Fruit fly (Drosophila melanogaster) whole organism, embryonic: Measurements from ENCODE around the gene CG31131.

Source experiments
- Antp ChIP-seq: fragments of 200-800 bp; sonication (Bioruptor generic); optimal IDR thresholded peaks from 3 replicates; lab custom pipeline; 2016; ENCODE audit warnings: missing biosample characterization, missing genetic modification characterization
- Asciz ChIP-seq: fragments of 200-800 bp; sonication (Bioruptor generic); optimal IDR thresholded peaks from 2 replicates; lab custom pipeline; 2017; ENCODE audit warnings: missing biosample characterization, mild to moderate bottlenecking, missing genetic modification characterization, missing genetic modification reagents
- Atf-2 ChIP-seq: fragments of 200-800 bp; sonication (Bioruptor generic); optimal IDR thresholded peaks from 2 replicates; lab custom pipeline; 2016; ENCODE audit warnings: missing biosample characterization, missing genetic modification characterization
- Atf6 ChIP-seq: fragments of 200-800 bp; sonication (Bioruptor generic); IDR thresholded peaks from 2 replicates; pipeline ENCODE4 v1.3.6; 2022; ENCODE audit warnings: missing biosample characterization, missing genetic modification characterization
- Bteb2 ChIP-seq: fragments of 200-800 bp; sonication (Bioruptor generic); optimal IDR thresholded peaks from 2 replicates; lab custom pipeline; 2016; ENCODE audit warnings: missing biosample characterization, missing genetic modification characterization
- CG11085 ChIP-seq: fragments of 200-800 bp; sonication (Bioruptor generic); IDR thresholded peaks from 2 replicates; pipeline ENCODE4 v1.3.6; 2022; ENCODE audit warnings: missing biosample characterization, missing genetic modification characterization
- CG11504 ChIP-seq: fragments of 200-800 bp; sonication (Bioruptor generic); optimal IDR thresholded peaks from 3 replicates; lab custom pipeline; 2019; ENCODE audit warnings: missing biosample characterization, mild to moderate bottlenecking, missing genetic modification characterization, moderate library complexity
- CG12071 ChIP-seq: fragments of 200-800 bp; sonication (Bioruptor generic); optimal IDR thresholded peaks from 3 replicates; lab custom pipeline; 2018; ENCODE audit warnings: missing biosample characterization, mild to moderate bottlenecking, missing genetic modification characterization
- CG12104 ChIP-seq: fragments of 200-800 bp; sonication (Bioruptor generic); optimal IDR thresholded peaks from 3 replicates; lab custom pipeline; 2016; ENCODE audit warnings: missing biosample characterization, missing genetic modification characterization
- CG14014 ChIP-seq: fragments of 200-800 bp; sonication (Bioruptor generic); IDR thresholded peaks from 2 replicates; pipeline ENCODE4 v1.3.6; 2022; ENCODE audit warnings: missing biosample characterization, missing genetic modification characterization
- CG14441 ChIP-seq: fragments of 200-800 bp; sonication (Bioruptor generic); IDR thresholded peaks from 2 replicates; pipeline ENCODE4 v1.3.6; 2022; ENCODE audit warnings: missing biosample characterization, missing genetic modification characterization
- CG15601 ChIP-seq: fragments of 200-800 bp; sonication (Bioruptor generic); optimal IDR thresholded peaks from 3 replicates; lab custom pipeline; 2019; ENCODE audit warnings: missing biosample characterization, mild to moderate bottlenecking, missing genetic modification characterization, moderate library complexity
- CG16779 ChIP-seq: fragments of 200-800 bp; sonication (Bioruptor generic); IDR thresholded peaks from 2 replicates; pipeline ENCODE4 v1.3.6; 2022; ENCODE audit warnings: missing biosample characterization, missing genetic modification characterization
- CG17385 ChIP-seq: fragments of 200-800 bp; sonication (Bioruptor generic); optimal IDR thresholded peaks from 3 replicates; lab custom pipeline; 2018; ENCODE audit warnings: missing biosample characterization, mild to moderate bottlenecking, missing genetic modification characterization
- CG18476 ChIP-seq: fragments of 200-800 bp; sonication (Bioruptor generic); optimal IDR thresholded peaks from 2 replicates; lab custom pipeline; 2016; ENCODE audit warnings: missing biosample characterization, mild to moderate bottlenecking, missing genetic modification characterization
- CG3163 ChIP-seq: fragments of 200-800 bp; sonication (Bioruptor generic); optimal IDR thresholded peaks from 3 replicates; lab custom pipeline; 2016; ENCODE audit warnings: missing biosample characterization, missing genetic modification characterization
- CG3838 ChIP-seq: fragments of 200-800 bp; sonication (Bioruptor generic); optimal IDR thresholded peaks from 3 replicates; lab custom pipeline; 2016; ENCODE audit warnings: missing biosample characterization, missing genetic modification characterization
- CG3847 ChIP-seq: fragments of 200-800 bp; sonication (Bioruptor generic); IDR thresholded peaks from 2 replicates; pipeline ENCODE4 v1.3.6; 2022; ENCODE audit warnings: missing biosample characterization, missing genetic modification characterization
- CG5180 ChIP-seq: fragments of 200-800 bp; sonication (Bioruptor generic); optimal IDR thresholded peaks from 3 replicates; lab custom pipeline; 2017; ENCODE audit warnings: missing biosample characterization, missing genetic modification characterization, mild to moderate bottlenecking, moderate library complexity, missing genetic modification reagents
- CG6254 ChIP-seq: fragments of 200-800 bp; sonication (Bioruptor generic); optimal IDR thresholded peaks from 3 replicates; lab custom pipeline; 2017; ENCODE audit warnings: mild to moderate bottlenecking, missing biosample characterization, missing genetic modification reagents, missing genetic modification characterization
- CG8478 ChIP-seq: fragments of >200 bp; optimal IDR thresholded peaks from 2 replicates; lab custom pipeline; 2018
- CTCF ChIP-seq: fragments of 200-800 bp; sonication (Bioruptor generic); optimal IDR thresholded peaks from 2 replicates; lab custom pipeline; 2017; ENCODE audit warnings: missing biosample characterization, mild to moderate bottlenecking, missing genetic modification characterization, moderate library complexity
- Dbx ChIP-seq: fragments of 200-800 bp; sonication (Bioruptor generic); IDR thresholded peaks from 3 replicates; pipeline ENCODE4 v1.3.6; 2022; ENCODE audit warnings: missing biosample characterization, missing genetic modification characterization
- Dip2 ChIP-seq: fragments of 200-800 bp; sonication (Bioruptor generic); IDR thresholded peaks from 2 replicates; pipeline ENCODE4 v1.3.6; 2022; ENCODE audit warnings: missing biosample characterization, missing genetic modification characterization
- H2.0 ChIP-seq: fragments of 200-800 bp; sonication (Bioruptor generic); IDR thresholded peaks from 2 replicates; pipeline ENCODE4 v1.3.6; 2022; ENCODE audit warnings: missing biosample characterization, missing genetic modification characterization
- HLHmδ ChIP-seq: fragments of 200-800 bp; sonication (Bioruptor generic); optimal IDR thresholded peaks from 2 replicates; lab custom pipeline; 2018; ENCODE audit warnings: missing biosample characterization, mild to moderate bottlenecking, missing genetic modification characterization, moderate library complexity
- Lim3 ChIP-seq: fragments of 200-800 bp; sonication (Bioruptor generic); IDR thresholded peaks from 2 replicates; pipeline ENCODE4 v1.3.6; 2022; ENCODE audit warnings: missing biosample characterization, missing genetic modification characterization
- MBD-R2 ChIP-seq: fragments of 200-800 bp; sonication (Bioruptor generic); IDR thresholded peaks from 2 replicates; pipeline ENCODE4 v1.3.6; 2022; ENCODE audit warnings: missing biosample characterization, missing genetic modification characterization
- MTF-1 ChIP-seq: fragments of 200-800 bp; sonication (Bioruptor generic); optimal IDR thresholded peaks from 2 replicates; lab custom pipeline; 2018; ENCODE audit warnings: missing biosample characterization, mild to moderate bottlenecking, missing genetic modification characterization, borderline replicate concordance
- Meics ChIP-seq: fragments of 200-800 bp; sonication (Bioruptor generic); optimal IDR thresholded peaks from 2 replicates; lab custom pipeline; 2017; ENCODE audit warnings: missing biosample characterization, mild to moderate bottlenecking, missing genetic modification characterization
- Mes4 ChIP-seq: fragments of 200-800 bp; sonication (Bioruptor generic); optimal IDR thresholded peaks from 2 replicates; lab custom pipeline; 2016; ENCODE audit warnings: missing biosample characterization, missing genetic modification characterization
- chm ChIP-seq: fragments of 200-800 bp; sonication (Bioruptor generic); IDR thresholded peaks from 2 replicates; pipeline ENCODE4 v1.3.6; 2022; ENCODE audit warnings: missing biosample characterization, missing genetic modification characterization
- croc ChIP-seq: fragments of 200-800 bp; sonication (Bioruptor generic); conservative IDR thresholded peaks from 3 replicates; pipeline ENCODE4 v1.3.6; 2022; ENCODE audit warnings: missing biosample characterization, missing genetic modification characterization
- danr ChIP-seq: fragments of 200-800 bp; sonication (Bioruptor generic); IDR thresholded peaks from 2 replicates; pipeline ENCODE4 v1.3.6; 2022; ENCODE audit warnings: missing biosample characterization, missing genetic modification characterization
- disco-r ChIP-seq: fragments of 200-800 bp; sonication (Bioruptor generic); optimal IDR thresholded peaks from 2 replicates; lab custom pipeline; 2016; ENCODE audit warnings: missing biosample characterization, missing genetic modification characterization
- fu2 ChIP-seq: fragments of 200-800 bp; sonication (Bioruptor generic); optimal IDR thresholded peaks from 2 replicates; lab custom pipeline; 2016; ENCODE audit warnings: missing biosample characterization, missing genetic modification characterization
- gro ChIP-seq: fragments of 200-800 bp; sonication (Bioruptor generic); optimal IDR thresholded peaks from 2 replicates; lab custom pipeline; 2016; ENCODE audit warnings: missing biosample characterization, missing genetic modification characterization
- gsb-n ChIP-seq: fragments of 200-800 bp; sonication (Bioruptor generic); optimal IDR thresholded peaks from 3 replicates; lab custom pipeline; 2018; ENCODE audit warnings: missing biosample characterization, mild to moderate bottlenecking, missing genetic modification characterization
- gt ChIP-seq: fragments of 200-800 bp; sonication (Bioruptor generic); IDR thresholded peaks from 2 replicates; pipeline ENCODE4 v1.3.6; 2022; ENCODE audit warnings: missing biosample characterization, missing genetic modification characterization
- jing ChIP-seq: fragments of 200-800 bp; sonication (Bioruptor generic); optimal IDR thresholded peaks from 2 replicates; lab custom pipeline; 2018; ENCODE audit warnings: missing biosample characterization, mild to moderate bottlenecking, missing genetic modification characterization
- onecut ChIP-seq: fragments of 200-800 bp; sonication (Bioruptor generic); IDR thresholded peaks from 2 replicates; pipeline ENCODE4 v1.3.6; 2022; ENCODE audit warnings: missing biosample characterization, missing genetic modification characterization
- ranshi ChIP-seq: fragments of 200-800 bp; sonication (Bioruptor generic); IDR thresholded peaks from 2 replicates; pipeline ENCODE4 v1.3.6; 2022; ENCODE audit warnings: missing biosample characterization, missing genetic modification characterization
- repo ChIP-seq: fragments of 200-800 bp; sonication (Bioruptor generic); optimal IDR thresholded peaks from 2 replicates; lab custom pipeline; 2016; ENCODE audit warnings: missing biosample characterization, missing genetic modification characterization
- rib ChIP-seq: fragments of 200-800 bp; sonication (Bioruptor generic); IDR thresholded peaks from 2 replicates; pipeline ENCODE4 v1.3.6; 2022; ENCODE audit warnings: missing biosample characterization, missing genetic modification characterization
- row ChIP-seq: fragments of 200-800 bp; sonication (Bioruptor generic); IDR thresholded peaks from 3 replicates; pipeline ENCODE4 v1.3.6; 2022; ENCODE audit warnings: missing biosample characterization, missing genetic modification characterization
- sens-2 ChIP-seq: fragments of 200-800 bp; sonication (Bioruptor generic); IDR thresholded peaks from 2 replicates; pipeline ENCODE4 v1.3.6; 2022; ENCODE audit warnings: missing biosample characterization, missing genetic modification characterization
- slp2 ChIP-seq: fragments of 200-800 bp; sonication (Bioruptor generic); optimal IDR thresholded peaks from 2 replicates; lab custom pipeline; 2016; ENCODE audit warnings: missing biosample characterization, missing genetic modification characterization
- tap ChIP-seq: fragments of 200-800 bp; optimal IDR thresholded peaks from 3 replicates; lab custom pipeline; 2019; ENCODE audit warnings: missing biosample characterization, mild to moderate bottlenecking, missing genetic modification characterization, moderate library complexity
- yki ChIP-seq: fragments of >200 bp; optimal IDR thresholded peaks from 3 replicates; lab custom pipeline; 2018
- z ChIP-seq: fragments of 200-800 bp; sonication (Bioruptor generic); IDR thresholded peaks from 3 replicates; pipeline ENCODE4 v1.3.6; 2022; ENCODE audit warnings: missing biosample characterization, missing genetic modification characterization
- zen2 ChIP-seq: fragments of 200-800 bp; sonication (Bioruptor generic); IDR thresholded peaks from 3 replicates; pipeline ENCODE4 v1.3.6; 2022; ENCODE audit warnings: missing biosample characterization, missing genetic modification characterization; ENCODE audit not compliant: partially characterized antibody

Gene CG31131

DNA sequence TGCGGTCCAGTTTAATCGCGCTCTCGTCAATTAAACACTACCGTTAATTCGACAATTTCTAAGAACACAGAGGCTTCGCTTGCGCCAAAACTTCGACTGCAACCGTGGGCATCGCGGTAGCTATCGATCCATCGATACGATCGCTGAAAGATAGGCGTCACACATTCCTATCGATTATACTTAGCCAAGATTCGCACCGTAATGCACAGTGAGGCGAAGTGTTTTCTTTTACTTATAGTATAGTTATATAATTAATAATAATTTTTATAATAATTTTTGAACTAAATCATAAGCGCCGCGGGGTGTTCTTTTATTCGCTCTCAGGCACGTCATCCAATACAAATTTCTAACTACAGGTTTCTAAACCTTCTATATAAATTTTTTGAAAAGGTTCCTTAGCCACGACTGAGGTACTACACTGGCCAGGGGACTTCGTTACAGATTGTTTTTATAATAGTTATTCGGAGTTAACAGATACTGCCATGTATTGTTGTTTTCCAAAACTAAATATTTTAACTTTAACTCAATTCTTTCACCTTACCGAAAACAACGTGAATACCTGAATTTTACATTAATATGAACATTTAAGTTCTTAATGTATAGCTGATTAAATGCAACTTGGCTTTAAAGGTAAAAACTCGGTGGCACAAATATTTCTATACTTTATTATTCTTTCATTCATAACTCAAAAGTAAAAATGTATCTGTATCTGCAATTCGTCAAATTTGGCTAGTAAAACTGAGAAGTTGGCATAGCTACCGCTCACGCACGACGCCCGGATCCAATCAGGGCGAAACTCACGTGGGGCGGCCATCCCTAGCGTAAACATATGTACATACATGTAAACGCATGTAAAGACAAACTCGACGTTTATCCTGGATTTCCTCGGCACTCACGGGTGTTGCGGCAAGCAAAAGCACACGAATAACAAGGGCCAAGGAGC lies 25.0 kb downstream of the CG31131 start, which contains the start of the genes NSD and BOD1 (continued):
- TF ChIP-seq CG8478 (lab: Kevin White, UChicago) (no peak), CG5180 (GFP tag; lab: Kevin White, UChicago) (no peak), CG15601 (tag; lab: Kevin White, UChicago) (no peak), Meics (GFP tag; lab: Kevin White, UChicago) (peak; percentile 53), gro (GFP tag; lab: Kevin White, UChicago) (no peak), yki (lab: Kevin White, UChicago) (no peak), Bteb2 (GFP tag; lab: Kevin White, UChicago) (no peak), Atf-2 (GFP tag; lab: Kevin White, UChicago) (no peak), onecut (GFP tag; lab: Robert Waterston, UW) (peak; percentile 47), CG14441 (GFP tag; lab: Robert Waterston, UW) (peak; percentile 69), repo (GFP tag; lab: Kevin White, UChicago) (no peak), CG14014 (peak; percentile 63; the same call in 1 of the 2 replicates), rib (no peak), CTCF (no peak), Dbx (GFP tag; lab: Robert Waterston, UW) (peak; percentile 79), ranshi (GFP tag; lab: Robert Waterston, UW) (peak; percentile 70), CG17385 (GFP tag; lab: Kevin White, UChicago) (no peak), CG11085 (peak; percentile 82), CG16779 (no peak; the same call in 1 of the 2 replicates), gsb-n (no peak), z (no peak), Lim3 (GFP tag; lab: Robert Waterston, UW) (no peak), croc (GFP tag; lab: Robert Waterston, UW) (peak; percentile 33; the same call in 2 of the 3 replicates), row (GFP tag; lab: Robert Waterston, UW) (peak; percentile 92), gt (GFP tag; lab: Robert Waterston, UW) (peak; percentile 33; the same call in 1 of the 2 replicates), Dip2 (GFP tag; lab: Robert Waterston, UW) (no peak), jing (GFP tag; lab: Kevin White, UChicago) (no peak), Atf6 (no peak), Asciz (no peak), H2.0 (GFP tag; lab: Robert Waterston, UW) (peak; percentile 45), sens-2 (GFP tag; lab: Robert Waterston, UW) (no peak), CG12104 (GFP tag; lab: Kevin White, UChicago) (peak; percentile 37), HLHmδ (GFP tag; lab: Kevin White, UChicago) (no peak), disco-r (no peak), CG3838 (GFP tag; lab: Kevin White, UChicago) (no peak), danr (peak; percentile 24; the same call in 1 of the 2 replicates), zen2 (GFP tag; lab: Robert Waterston, UW) (peak; percentile 93), CG18476 (GFP tag; lab: Kevin White, UChicago) (no peak), MTF-1 (peak; percentile 61), Mes4 (GFP tag; lab: Kevin White, UChicago) (no peak), fu2 (GFP tag; lab: Kevin White, UChicago) (no peak), slp2 (no peak), CG3847 (GFP tag; lab: Robert Waterston, UW) (peak; percentile 62), MBD-R2 (GFP tag; lab: Robert Waterston, UW) (peak; percentile 88), tap (tag; lab: Kevin White, UChicago) (no peak), chm (GFP tag; lab: Robert Waterston, UW) (no peak), CG3163 (GFP tag; lab: Kevin White, UChicago) (no peak), CG12071 (GFP tag; lab: Kevin White, UChicago) (no peak), CG11504 (tag; lab: Kevin White, UChicago) (no peak), CG6254 (no peak), Antp (GFP tag; lab: Kevin White, UChicago) (peak; percentile 24)
